Worm (Caenorhabditis elegans) whole organism, midembryonic: Measurements from ENCODE around the gene str-56.

Experiments used
- cog-1 ChIP-seq: sonication (generic microtip); optimal IDR thresholded peaks from 2 replicates; lab custom pipeline; 2016; ENCODE audit warnings: missing genetic modification characterization, missing compliant biosample characterization
- ztf-23 ChIP-seq: fragments of 200-800 bp; sonication (Bioruptor generic); IDR thresholded peaks from 2 replicates; pipeline ENCODE4 v1.3.6; 2022; ENCODE audit warnings: missing genetic modification reagents, missing genetic modification characterization, missing compliant biosample characterization
- ztf-29 ChIP-seq: fragments of 200-800 bp; sonication (Bioruptor generic); IDR thresholded peaks from 2 replicates; pipeline ENCODE4 v1.3.6; 2022; ENCODE audit warnings: missing genetic modification reagents, missing genetic modification characterization, missing compliant biosample characterization

DNA sequence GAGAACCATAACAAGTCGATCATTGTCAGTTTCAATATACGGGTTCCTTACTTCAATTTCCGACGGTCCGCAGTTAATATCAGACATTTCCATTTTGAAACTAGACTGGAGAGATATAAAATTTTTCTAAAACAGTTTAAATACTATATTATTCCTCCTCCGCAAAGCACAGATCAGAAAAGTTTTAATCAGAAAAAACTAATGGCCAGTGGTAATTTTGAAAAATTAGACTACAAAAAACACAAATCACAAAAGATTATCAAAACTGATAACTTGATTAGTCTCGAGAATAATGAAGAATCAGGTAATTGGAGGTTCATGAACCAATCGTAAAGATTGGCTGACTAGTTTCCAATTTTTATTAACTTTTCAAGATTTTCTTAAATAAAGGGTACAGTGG is 13.6 kb downstream of the str-56 start, which contains the start of gene T06C12.9:
- TF ChIP-seq ztf-23 (GFP tag; lab: Robert Waterston, UW) = no peak
- no peak for TF ChIP-seq cog-1
- TF ChIP-seq ztf-29 (GFP tag; lab: Robert Waterston, UW) = no peak
